Worm (Caenorhabditis elegans) whole organism, L1 larva: ENCODE measurements around the gene R04B5.11.

Experiments
- C16A3.4 ChIP-seq: fragments of 150-350 bp; optimal IDR thresholded peaks from 2 replicates; lab custom pipeline; 2014; ENCODE audit warnings: missing biosample characterization, missing genetic modification characterization
- F16B12.6 ChIP-seq: fragments of 150-350 bp; optimal IDR thresholded peaks from 2 replicates; lab custom pipeline; 2014; ENCODE audit warnings: missing biosample characterization, missing genetic modification characterization
- Y116A8C.19 ChIP-seq: sonication (generic microtip); optimal IDR thresholded peaks from 2 replicates; lab custom pipeline; 2016; ENCODE audit warnings: missing compliant biosample characterization, missing genetic modification characterization, borderline replicate concordance
- aha-1 ChIP-seq: fragments of 150-350 bp; optimal IDR thresholded peaks from 2 replicates; lab custom pipeline; 2014; ENCODE audit warnings: missing biosample characterization, missing genetic modification characterization
- blmp-1 ChIP-seq: fragments of 150-350 bp; optimal IDR thresholded peaks from 2 replicates; lab custom pipeline; 2014; ENCODE audit warnings: missing biosample characterization, missing genetic modification characterization
- ceh-63 ChIP-seq: fragments of 200-800 bp; sonication (Bioruptor generic); optimal IDR thresholded peaks from 2 replicates; lab custom pipeline; 2018; ENCODE audit warnings: mild to moderate bottlenecking, missing genetic modification characterization, missing compliant biosample characterization
- ceh-88 ChIP-seq: fragments of 200-800 bp; sonication (Bioruptor generic); IDR thresholded peaks from 2 replicates; pipeline ENCODE4 v1.3.6; 2022; ENCODE audit warnings: missing genetic modification characterization, missing compliant biosample characterization
- ces-1 ChIP-seq: fragments of 150-350 bp; optimal IDR thresholded peaks from 2 replicates; lab custom pipeline; 2014; ENCODE audit warnings: missing biosample characterization, missing genetic modification reagents, missing genetic modification characterization
- dpl-1 ChIP-seq, 3 experiments: fragments of 150-350 bp in 2 of 3; sonication (generic microtip) in 1 of 3; optimal IDR thresholded peaks; 2 replicates each; lab custom pipeline; 2014 to 2017; ENCODE audit warnings: missing biosample characterization in 3 of 3, missing genetic modification characterization in 3 of 3, missing genetic modification reagents in 3 of 3
- dsc-1 ChIP-seq: sonication (generic microtip); optimal IDR thresholded peaks from 2 replicates; lab custom pipeline; 2016; ENCODE audit warnings: mild to moderate bottlenecking, missing genetic modification characterization, missing compliant biosample characterization
- efl-1 ChIP-seq, 4 experiments: fragments of 150-350 bp; optimal IDR thresholded peaks in 3 of 4; peaks in 1 of 4; 1 replicate in 1 of 4; 2 replicates in 3 of 4; lab custom pipeline; 2014; ENCODE audit warnings: missing biosample characterization in 2 of 4, missing genetic modification characterization in 2 of 4, missing genetic modification reagents in 2 of 4
- efl-3 ChIP-seq: fragments of 200-800 bp; sonication (Bioruptor generic); optimal IDR thresholded peaks from 2 replicates; lab custom pipeline; 2018; ENCODE audit warnings: mild to moderate bottlenecking, missing genetic modification characterization, missing compliant biosample characterization
- elt-2 ChIP-seq: sonication (generic microtip); optimal IDR thresholded peaks from 2 replicates; lab custom pipeline; 2016; ENCODE audit warnings: missing genetic modification characterization, mild to moderate bottlenecking, inconsistent platforms, missing compliant biosample characterization, missing genetic modification reagents
- elt-3 ChIP-seq, 6 experiments: fragments of 150-350 bp in 1 of 6; sonication (generic microtip); optimal IDR thresholded peaks; 2 replicates each; lab custom pipeline; 2017 to 2018; ENCODE audit warnings: missing biosample characterization in 6 of 6, missing genetic modification characterization in 6 of 6, inconsistent platforms in 1 of 6
- fkh-4 ChIP-seq: sonication (generic microtip); optimal IDR thresholded peaks from 2 replicates; lab custom pipeline; 2016; ENCODE audit warnings: missing compliant biosample characterization, missing genetic modification characterization, borderline replicate concordance
- fkh-8 ChIP-seq: sonication (generic microtip); optimal IDR thresholded peaks from 2 replicates; lab custom pipeline; 2016; ENCODE audit warnings: mild to moderate bottlenecking, missing genetic modification characterization, missing compliant biosample characterization
- fos-1 ChIP-seq: fragments of 150-350 bp; optimal IDR thresholded peaks from 2 replicates; lab custom pipeline; 2014; ENCODE audit warnings: missing biosample characterization, missing genetic modification characterization
- grh-1 ChIP-seq: fragments of 200-800 bp; sonication (Bioruptor generic); IDR thresholded peaks from 2 replicates; pipeline ENCODE4 v1.3.6; 2022; ENCODE audit warnings: missing genetic modification reagents, missing genetic modification characterization, missing compliant biosample characterization
- hpl-2 ChIP-seq: fragments of 150-350 bp; optimal IDR thresholded peaks from 2 replicates; lab custom pipeline; 2014; ENCODE audit warnings: missing biosample characterization, missing genetic modification reagents, missing genetic modification characterization
- irx-1 ChIP-seq: sonication (generic microtip); optimal IDR thresholded peaks from 2 replicates; lab custom pipeline; 2016; ENCODE audit warnings: missing genetic modification characterization, missing compliant biosample characterization
- jun-1 ChIP-seq: fragments of 150-350 bp; optimal IDR thresholded peaks from 2 replicates; lab custom pipeline; 2014; ENCODE audit warnings: missing biosample characterization, missing genetic modification reagents, missing genetic modification characterization
- lin-13 ChIP-seq: fragments of 150-350 bp; optimal IDR thresholded peaks from 2 replicates; lab custom pipeline; 2014; ENCODE audit warnings: missing biosample characterization, missing genetic modification reagents, missing genetic modification characterization
- lin-35 ChIP-seq, 2 experiments: fragments of 150-350 bp; optimal IDR thresholded peaks; 2 replicates each; lab custom pipeline; 2014; ENCODE audit warnings: missing biosample characterization in 2 of 2, missing genetic modification characterization in 2 of 2, missing genetic modification reagents in 2 of 2
- lin-39 ChIP-seq: fragments of 150-350 bp; optimal IDR thresholded peaks from 2 replicates; lab custom pipeline; 2014; ENCODE audit warnings: missing biosample characterization, missing genetic modification reagents, missing genetic modification characterization
- lir-3 ChIP-seq: sonication (generic microtip); optimal IDR thresholded peaks from 2 replicates; lab custom pipeline; 2016; ENCODE audit warnings: mild to moderate bottlenecking, missing genetic modification characterization, moderate library complexity, missing compliant biosample characterization; ENCODE audit not compliant: poor library complexity
- lsy-2 ChIP-seq, 2 experiments: fragments of 150-350 bp; optimal IDR thresholded peaks; 2 replicates each; lab custom pipeline; 2014; ENCODE audit warnings: missing biosample characterization in 2 of 2, missing genetic modification characterization in 2 of 2
- mab-9 ChIP-seq: fragments of 200-800 bp; sonication (Bioruptor generic); IDR thresholded peaks from 2 replicates; pipeline ENCODE4 v1.3.6; 2022; ENCODE audit warnings: missing genetic modification reagents, missing genetic modification characterization, missing compliant biosample characterization
- mdl-1 ChIP-seq, 2 experiments: fragments of 150-350 bp; optimal IDR thresholded peaks; 2 replicates each; lab custom pipeline; 2014 to 2017; ENCODE audit warnings: missing biosample characterization in 2 of 2, missing genetic modification characterization in 2 of 2, inconsistent platforms in 1 of 2
- mep-1 ChIP-seq: fragments of 150-350 bp; optimal IDR thresholded peaks from 2 replicates; lab custom pipeline; 2014; ENCODE audit warnings: missing biosample characterization, missing genetic modification characterization
- nhr-11 ChIP-seq: fragments of 150-350 bp; optimal IDR thresholded peaks from 2 replicates; lab custom pipeline; 2014; ENCODE audit warnings: missing biosample characterization, missing genetic modification characterization
- nhr-12 ChIP-seq: sonication (generic microtip); optimal IDR thresholded peaks from 2 replicates; lab custom pipeline; 2017; ENCODE audit warnings: missing biosample characterization, missing genetic modification characterization
- nhr-19 ChIP-seq: fragments of 200-800 bp; sonication (Bioruptor generic); conservative IDR thresholded peaks from 2 replicates; pipeline ENCODE4 v1.3.6; 2022; ENCODE audit warnings: missing genetic modification characterization, missing compliant biosample characterization
- nhr-20 ChIP-seq: sonication (generic microtip); optimal IDR thresholded peaks from 2 replicates; lab custom pipeline; 2016; ENCODE audit warnings: mild to moderate bottlenecking, missing genetic modification characterization, missing compliant biosample characterization
- nhr-237 ChIP-seq: fragments of 150-350 bp; optimal IDR thresholded peaks from 2 replicates; lab custom pipeline; 2014; ENCODE audit warnings: missing biosample characterization, missing genetic modification characterization
- nhr-28 ChIP-seq: fragments of 150-350 bp; optimal IDR thresholded peaks from 2 replicates; lab custom pipeline; 2014; ENCODE audit warnings: missing biosample characterization, missing genetic modification characterization
- nhr-47 ChIP-seq: sonication (generic microtip); optimal IDR thresholded peaks from 2 replicates; lab custom pipeline; 2016; ENCODE audit warnings: mild to moderate bottlenecking, missing genetic modification characterization, moderate library complexity, missing compliant biosample characterization
- nhr-71 ChIP-seq: sonication (generic microtip); optimal IDR thresholded peaks from 2 replicates; lab custom pipeline; 2016; ENCODE audit warnings: mild to moderate bottlenecking, missing genetic modification characterization, moderate library complexity, missing compliant biosample characterization
- nhr-85 ChIP-seq: sonication (generic microtip); peaks from one replicate; lab custom pipeline; 2016; ENCODE audit warnings: missing genetic modification characterization, inconsistent platforms, missing compliant biosample characterization
- pag-3 ChIP-seq: sonication (generic microtip); optimal IDR thresholded peaks from 2 replicates; lab custom pipeline; 2017; ENCODE audit warnings: missing genetic modification characterization, mild to moderate bottlenecking, missing compliant biosample characterization, antibody characterized with exemption, borderline replicate concordance; ENCODE audit not compliant: insufficient read depth
- pqm-1 ChIP-seq: sonication (generic microtip); optimal IDR thresholded peaks from 3 replicates; lab custom pipeline; 2017; ENCODE audit warnings: missing biosample characterization, missing genetic modification characterization
- rnt-1 ChIP-seq: sonication (generic microtip); optimal IDR thresholded peaks from 2 replicates; lab custom pipeline; 2016; ENCODE audit warnings: mild to moderate bottlenecking, missing genetic modification characterization, moderate library complexity, missing compliant biosample characterization
- sup-37 ChIP-seq: fragments of 200-800 bp; sonication (Bioruptor generic); optimal IDR thresholded peaks from 2 replicates; lab custom pipeline; 2018; ENCODE audit warnings: mild to moderate bottlenecking, missing genetic modification characterization, missing compliant biosample characterization
- swsn-7 ChIP-seq: sonication (generic microtip); optimal IDR thresholded peaks from 2 replicates; lab custom pipeline; 2016; ENCODE audit warnings: missing genetic modification characterization, missing compliant biosample characterization
- tbx-2 ChIP-seq: sonication (generic microtip); optimal IDR thresholded peaks from 2 replicates; lab custom pipeline; 2016; ENCODE audit warnings: missing genetic modification characterization, missing compliant biosample characterization
- unc-98 ChIP-seq: fragments of 200-800 bp; sonication (Bioruptor generic); IDR thresholded peaks from 2 replicates; pipeline ENCODE4 v1.3.6; 2022; ENCODE audit warnings: missing genetic modification characterization, missing compliant biosample characterization
- zag-1 ChIP-seq: fragments of 150-350 bp; optimal IDR thresholded peaks from 2 replicates; lab custom pipeline; 2014; ENCODE audit warnings: missing biosample characterization, missing genetic modification characterization
- zip-4 ChIP-seq: fragments of 200-800 bp; sonication (Bioruptor generic); optimal IDR thresholded peaks from 2 replicates; lab custom pipeline; 2018; ENCODE audit warnings: mild to moderate bottlenecking, missing genetic modification characterization, moderate library complexity, missing compliant biosample characterization
- ztf-11 ChIP-seq, 2 experiments: sonication (generic microtip); optimal IDR thresholded peaks; 2 replicates each; lab custom pipeline; 2016 to 2017; ENCODE audit warnings: missing genetic modification characterization in 2 of 2, missing biosample characterization in 1 of 2, missing compliant biosample characterization in 1 of 2

R04B5.11 gene

DNA sequence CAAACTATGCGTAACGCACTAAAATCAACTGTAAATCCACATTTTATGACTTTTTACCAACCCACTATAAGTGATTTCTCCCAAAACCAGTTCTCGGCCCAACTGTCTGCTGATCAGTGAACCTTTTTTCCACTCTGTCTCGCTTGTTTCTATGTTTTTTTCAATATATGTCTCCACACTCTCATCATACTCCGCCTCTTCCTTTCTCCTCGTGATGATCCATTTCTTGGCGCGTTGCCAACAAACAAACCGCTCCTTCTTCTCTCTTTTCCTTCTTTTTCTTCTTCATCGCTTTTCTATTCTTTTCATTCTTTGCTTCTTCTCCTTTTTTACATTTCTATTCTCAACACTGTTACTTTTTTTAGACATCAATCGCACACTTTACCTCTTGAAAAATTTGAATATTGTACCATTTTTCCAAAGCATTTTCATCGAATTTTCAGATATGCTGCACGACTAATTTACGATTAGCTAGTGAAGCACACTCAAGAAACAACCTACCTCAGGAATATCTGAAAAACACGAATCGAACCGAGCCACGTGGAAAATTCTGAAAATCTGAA is 47.7 kb downstream of the R04B5.11 start, which contains the start of gene T06E8.8 (continued):
- TF ChIP-seq mdl-1 (tag; optimal IDR thresholded peaks at IDR 0.05; lab: Kevin White, UChicago) (peak in 1 of 2 experiments; percentile 80), ces-1 (no peak), sup-37 (GFP tag; lab: Kevin White, UChicago) (no peak), nhr-11 (tag; lab: Kevin White, UChicago) (peak; percentile 20), ceh-63 (GFP tag; lab: Kevin White, UChicago) (no peak), nhr-28 (tag; lab: Kevin White, UChicago) (no peak), mab-9 (GFP tag; lab: Robert Waterston, UW) (no peak), lin-39 (tag; lab: Kevin White, UChicago) (no peak), pqm-1 (no peak), elt-3 (tag; optimal IDR thresholded peaks at IDR 0.05; lab: Kevin White, UChicago) (peak in 2 of 6 experiments; percentile 76 to 93), nhr-85 (tag; lab: Kevin White, UChicago) (peak; percentile 99)
- TF ChIP-seq, all 84 proteins: peak for 33

ce11 chrV:10042254-10042653 is 48.8 kb downstream of the R04B5.11 start:
- TF ChIP-seq nhr-11 (tag; lab: Kevin White, UChicago) (peak; percentile 11), irx-1 (peak; percentile 56), lsy-2 (tag; optimal IDR thresholded peaks at IDR 0.05; lab: Kevin White, UChicago) (peak; percentile 95 to 98), mep-1 (peak; percentile 58), efl-3 (GFP tag; lab: Kevin White, UChicago) (no peak), nhr-85 (tag; lab: Kevin White, UChicago) (peak; percentile 87), grh-1 (GFP tag; lab: Robert Waterston, UW) (peak; percentile 57), fkh-4 (no peak), aha-1 (no peak), ceh-88 (no peak), tbx-2 (tag; lab: Kevin White, UChicago) (peak; percentile 84), efl-1 (optimal IDR thresholded peaks at IDR 0.05; lab: Kevin White, UChicago) (peak; percentile 71 to 85), efl-1 (GFP tag; optimal IDR thresholded peaks at IDR 0.05 in 1 of 2; lab: Kevin White, UChicago) (peak; percentile 21 to 92), lin-35 (GFP tag; optimal IDR thresholded peaks at IDR 0.05; lab: Kevin White, UChicago) (peak; percentile 58 to 73), hpl-2 (GFP tag; lab: Kevin White, UChicago) (no peak), rnt-1 (peak; percentile 90), unc-98 (GFP tag; lab: Robert Waterston, UW) (no peak), elt-3 (tag; optimal IDR thresholded peaks at IDR 0.05; lab: Kevin White, UChicago) (no peak), elt-2 (tag; lab: Kevin White, UChicago) (peak; percentile 17), sup-37 (GFP tag; lab: Kevin White, UChicago) (no peak), jun-1 (tag; lab: Kevin White, UChicago) (peak; percentile 67), fkh-8 (peak; percentile 5), nhr-71 (tag; lab: Kevin White, UChicago) (peak; percentile 86), lin-13 (GFP tag; lab: Kevin White, UChicago) (peak; percentile 57), nhr-28 (tag; lab: Kevin White, UChicago) (no peak), dsc-1 (tag; lab: Kevin White, UChicago) (peak; percentile 54), mdl-1 (tag; optimal IDR thresholded peaks at IDR 0.05; lab: Kevin White, UChicago) (peak in 1 of 2 experiments; percentile 68), ces-1 (no peak), fos-1 (tag; lab: Kevin White, UChicago) (peak; percentile 69), nhr-237 (tag; lab: Kevin White, UChicago) (no peak), zag-1 (tag; lab: Kevin White, UChicago) (no peak), C16A3.4 (tag; lab: Kevin White, UChicago) (peak; percentile 43), swsn-7 (peak; percentile 81), blmp-1 (tag; lab: Kevin White, UChicago) (peak; percentile 72), zip-4 (GFP tag; lab: Kevin White, UChicago) (no peak), pag-3 (no peak), lir-3 (peak; percentile 4), Y116A8C.19 (tag; lab: Kevin White, UChicago) (no peak), nhr-19 (peak; percentile 55), nhr-47 (peak; percentile 80), F16B12.6 (tag; lab: Kevin White, UChicago) (no peak), nhr-20 (peak; percentile 92), dpl-1 (GFP tag; optimal IDR thresholded peaks at IDR 0.05; lab: Kevin White, UChicago) (peak in 2 of 3 experiments; percentile 38), ztf-11 (tag; optimal IDR thresholded peaks at IDR 0.05; lab: Kevin White, UChicago) (no peak), nhr-12 (tag; lab: Kevin White, UChicago) (no peak)
